Fruit fly (Drosophila melanogaster): ENCODE data around the gene CG12155.

Gene CG12155

dm6 chrX:7706398-7707349 is 21.9 kb upstream of the CG12155 start (continued):
- TF ChIP-seq ap (GFP tag; IDR thresholded peaks at IDR 0.05) (peak; percentile 97), CG10366 (GFP tag; IDR thresholded peaks at IDR 0.05) (peak; percentile 99), eyg (GFP tag; optimal IDR thresholded peaks at IDR 0.05) (peak; percentile 69), CG1024 (GFP tag; IDR thresholded peaks at IDR 0.05) (peak; percentile 95), Gsc (GFP tag; IDR thresholded peaks at IDR 0.05) (peak; percentile 94), cas (GFP tag; IDR thresholded peaks at IDR 0.05) (peak; percentile 97), fd3F (GFP tag; optimal IDR thresholded peaks at IDR 0.05) (peak; percentile 98), Elba2 (GFP tag; optimal IDR thresholded peaks at IDR 0.05) (peak; percentile 31), ewg (GFP tag; optimal IDR thresholded peaks at IDR 0.05) (peak; percentile 91), btn (GFP tag; optimal IDR thresholded peaks at IDR 0.05) (no peak), CG3281 (GFP tag; optimal IDR thresholded peaks at IDR 0.05) (peak; percentile 98), knrl (GFP tag; IDR thresholded peaks at IDR 0.05; ENCODE audit: partially characterized antibody) (no peak; the same call in 2 of the 3 replicates), jing (GFP tag; optimal IDR thresholded peaks at IDR 0.05) (peak; percentile 95), vfl (GFP tag; optimal IDR thresholded peaks at IDR 0.05) (peak; percentile 68), Stat92E (GFP tag; optimal IDR thresholded peaks at IDR 0.05) (peak in 1 of 3 experiments; percentile 88), slbo (GFP tag; IDR thresholded peaks at IDR 0.05) (peak; percentile 99), CG8359 (GFP tag; optimal IDR thresholded peaks at IDR 0.05; ENCODE audit: borderline replicate concordance) (peak; percentile 84), Oli (tag; optimal IDR thresholded peaks at IDR 0.05) (peak; percentile 98), Hr3 (GFP tag; optimal IDR thresholded peaks at IDR 0.05) (peak; percentile 96), ind (GFP tag; optimal IDR thresholded peaks at IDR 0.05) (peak; percentile 98), nau (GFP tag; optimal IDR thresholded peaks at IDR 0.05) (peak; percentile 90), lilli (GFP tag; optimal IDR thresholded peaks at IDR 0.05) (peak; percentile 90), h (optimal IDR thresholded peaks at IDR 0.05) (no peak), CG3065 (GFP tag; optimal IDR thresholded peaks at IDR 0.05) (peak; percentile 94), az2 (GFP tag; optimal IDR thresholded peaks at IDR 0.05) (peak; percentile 95)

- peak; percentile 44 for TF ChIP-seq cwo (GFP tag; optimal IDR thresholded peaks at IDR 0.05)
- peak; percentile 18 for TF ChIP-seq cg (GFP tag; optimal IDR thresholded peaks at IDR 0.05)
- no peak for TF ChIP-seq B-H1 (GFP tag; IDR thresholded peaks at IDR 0.05)
- no peak for TF ChIP-seq CG18011 (GFP tag; optimal IDR thresholded peaks at IDR 0.05)
- TF ChIP-seq sob (GFP tag; IDR thresholded peaks at IDR 0.05): no peak
- peak; percentile 15; the same call in 1 of the 2 replicates for TF ChIP-seq MBD-R2 (GFP tag; IDR thresholded peaks at IDR 0.05)
- no peak for TF ChIP-seq ara (GFP tag; IDR thresholded peaks at IDR 0.05)
- peak; percentile 10 for TF ChIP-seq CG3407 (GFP tag; optimal IDR thresholded peaks at IDR 0.05)
- 0 out of 2 replicates have a peak, but pooled peaks have one; percentile 5 for TF ChIP-seq Xrp1 (GFP tag; IDR thresholded peaks at IDR 0.05)
- no peak for TF ChIP-seq CG8290 (GFP tag; optimal IDR thresholded peaks at IDR 0.05)
- peak in 1 of 2 experiments; percentile 6 for TF ChIP-seq CG8290 (tag; optimal IDR thresholded peaks at IDR 0.05)
- peak; percentile 8 for TF ChIP-seq Vsx1 (GFP tag; optimal IDR thresholded peaks at IDR 0.05)
- TF ChIP-seq ci (GFP tag; IDR thresholded peaks at IDR 0.05): 0 out of 3 replicates have a peak, but pooled peaks have one; percentile 40
- no peak for TF ChIP-seq CG8944 (GFP tag; optimal IDR thresholded peaks at IDR 0.05)
- no peak for TF ChIP-seq Sry-β (GFP tag; optimal IDR thresholded peaks at IDR 0.05)
- TF ChIP-seq CG11504 (tag; optimal IDR thresholded peaks at IDR 0.05): no peak
- TF ChIP-seq CG2712 (tag; optimal IDR thresholded peaks at IDR 0.05): no peak
- TF ChIP-seq D19B (GFP tag; optimal IDR thresholded peaks at IDR 0.05): peak; percentile 96
- peak; percentile 31 for TF ChIP-seq CG12769 (tag; optimal IDR thresholded peaks at IDR 0.05)
- no peak for TF ChIP-seq Mrtf (GFP tag; IDR thresholded peaks at IDR 0.05)
- TF ChIP-seq salm (tag; optimal IDR thresholded peaks at IDR 0.05): no peak
- TF ChIP-seq Max (GFP tag; optimal IDR thresholded peaks at IDR 0.05): no peak
Observed at dm6 chrX:7707350-7708241, 21.0 kb upstream of the CG12155 start.

All from whole organism, embryonic.